Worm (Caenorhabditis elegans) whole organism, L4 larva: ENCODE measurements around the gene glrx-21.

Experiments
- F10B5.3 ChIP-seq: sonication (generic microtip); optimal IDR thresholded peaks from 2 replicates; lab custom pipeline; 2016; ENCODE audit warnings: mild to moderate bottlenecking, missing genetic modification characterization, missing compliant biosample characterization
- F37D6.2 ChIP-seq: sonication (generic microtip); optimal IDR thresholded peaks from 2 replicates; lab custom pipeline; 2016; ENCODE audit warnings: mild to moderate bottlenecking, missing genetic modification characterization, missing compliant biosample characterization
- F44E2.7 ChIP-seq: fragments of 200-800 bp; sonication (Bioruptor generic); IDR thresholded peaks from 2 replicates; pipeline ENCODE4 v2.1.2; 2022; ENCODE audit warnings: missing genetic modification characterization, missing compliant biosample characterization
- F49E8.2 ChIP-seq: sonication (generic microtip); optimal IDR thresholded peaks from 2 replicates; lab custom pipeline; 2016; ENCODE audit warnings: missing compliant biosample characterization, mild to moderate bottlenecking, missing genetic modification characterization, borderline replicate concordance
- R02D3.7 ChIP-seq: fragments of 150-350 bp; sonication (generic microtip); optimal IDR thresholded peaks from 3 replicates; lab custom pipeline; 2014; ENCODE audit warnings: missing biosample characterization, missing genetic modification characterization
- T20F7.1 ChIP-seq: fragments of 200-800 bp; sonication (Bioruptor generic); optimal IDR thresholded peaks from 2 replicates; lab custom pipeline; 2018; ENCODE audit warnings: mild to moderate bottlenecking, missing genetic modification characterization, missing compliant biosample characterization
- T26A8.4 ChIP-seq: fragments of 200-800 bp; sonication (Bioruptor generic); IDR thresholded peaks from 2 replicates; pipeline ENCODE4 v1.3.6; 2022; ENCODE audit warnings: missing genetic modification characterization, missing compliant biosample characterization
- Y5F2A.4 ChIP-seq: fragments of 200-800 bp; sonication (Bioruptor generic); optimal IDR thresholded peaks from 2 replicates; lab custom pipeline; 2018; ENCODE audit warnings: mild to moderate bottlenecking, missing genetic modification characterization, missing compliant biosample characterization
- ZK337.2 ChIP-seq: fragments of 200-800 bp; sonication (Bioruptor generic); IDR thresholded peaks from 2 replicates; pipeline ENCODE4 v1.3.6; 2022; ENCODE audit warnings: missing genetic modification reagents, missing genetic modification characterization, missing compliant biosample characterization
- aly-2 ChIP-seq: sonication (generic microtip); optimal IDR thresholded peaks from 2 replicates; lab custom pipeline; 2018; ENCODE audit warnings: missing biosample characterization, missing genetic modification characterization
- ama-1 ChIP-seq: fragments of 150-350 bp; optimal IDR thresholded peaks from 2 replicates; lab custom pipeline; 2014; ENCODE audit warnings: inconsistent platforms, mixed read lengths
- ceh-62 ChIP-seq: sonication (generic microtip); optimal IDR thresholded peaks from 2 replicates; lab custom pipeline; 2017; ENCODE audit warnings: missing biosample characterization, missing genetic modification characterization
- ces-1 ChIP-seq: fragments of 150-350 bp; sonication (generic microtip); optimal IDR thresholded peaks from 4 replicates; lab custom pipeline; 2014; ENCODE audit warnings: missing biosample characterization, missing genetic modification reagents, missing genetic modification characterization
- cey-2 ChIP-seq: sonication (generic microtip); optimal IDR thresholded peaks from 3 replicates; lab custom pipeline; 2017; ENCODE audit warnings: missing genetic modification characterization, mild to moderate bottlenecking, missing compliant biosample characterization, antibody characterized with exemption, borderline replicate concordance; ENCODE audit not compliant: insufficient read depth
- dmd-8 ChIP-seq: fragments of 200-800 bp; sonication (Bioruptor generic); IDR thresholded peaks from 2 replicates; pipeline ENCODE4 v1.3.6; 2022; ENCODE audit warnings: missing genetic modification characterization, missing compliant biosample characterization
- dmd-9 ChIP-seq: fragments of 200-800 bp; sonication (Bioruptor generic); IDR thresholded peaks from 2 replicates; pipeline ENCODE4 v1.3.6; 2022; ENCODE audit warnings: missing genetic modification reagents, missing genetic modification characterization, missing compliant biosample characterization
- duxl-1 ChIP-seq: sonication (generic microtip); optimal IDR thresholded peaks from 2 replicates; lab custom pipeline; 2016; ENCODE audit warnings: mild to moderate bottlenecking, missing genetic modification characterization, moderate library complexity, missing compliant biosample characterization; ENCODE audit not compliant: poor library complexity
- egl-27 ChIP-seq: sonication (generic microtip); optimal IDR thresholded peaks from 3 replicates; lab custom pipeline; 2017; ENCODE audit warnings: missing biosample characterization, missing genetic modification reagents, missing genetic modification characterization
- egl-43 ChIP-seq: fragments of 200-800 bp; sonication (Bioruptor generic); IDR thresholded peaks from 2 replicates; pipeline ENCODE4 v1.3.6; 2022; ENCODE audit warnings: missing genetic modification reagents, missing genetic modification characterization, missing compliant biosample characterization
- fkh-10 ChIP-seq: fragments of 150-350 bp; optimal IDR thresholded peaks from 2 replicates; lab custom pipeline; 2014; ENCODE audit warnings: missing biosample characterization, missing genetic modification reagents, missing genetic modification characterization
- fos-1 ChIP-seq: fragments of 150-350 bp; optimal IDR thresholded peaks from 2 replicates; lab custom pipeline; 2014; ENCODE audit warnings: missing biosample characterization, missing genetic modification characterization
- gei-8 ChIP-seq: fragments of 200-800 bp; sonication (Bioruptor generic); optimal IDR thresholded peaks from 2 replicates; lab custom pipeline; 2018; ENCODE audit warnings: mild to moderate bottlenecking, missing genetic modification characterization, missing compliant biosample characterization
- hif-1 ChIP-seq, 2 experiments: sonication (generic microtip); optimal IDR thresholded peaks; 2 replicates each; lab custom pipeline; 2016 to 2017; ENCODE audit warnings: missing compliant biosample characterization in 2 of 2, missing genetic modification characterization in 2 of 2, missing genetic modification reagents in 2 of 2, missing genotype in 2 of 2, mild to moderate bottlenecking in 1 of 2
- jun-1 ChIP-seq: fragments of 150-350 bp; optimal IDR thresholded peaks from 2 replicates; lab custom pipeline; 2014; ENCODE audit warnings: missing biosample characterization, missing genetic modification reagents, missing genetic modification characterization
- lim-7 ChIP-seq: fragments of 200-800 bp; sonication (Bioruptor generic); IDR thresholded peaks from 2 replicates; pipeline ENCODE4 v1.3.6; 2022; ENCODE audit warnings: missing genetic modification characterization, missing compliant biosample characterization
- lin-15B ChIP-seq: fragments of 150-350 bp; sonication (generic microtip); optimal IDR thresholded peaks from 3 replicates; lab custom pipeline; 2014; ENCODE audit warnings: missing biosample characterization, missing genetic modification characterization
- lin-29 ChIP-seq: fragments of 200-800 bp; sonication (Bioruptor generic); IDR thresholded peaks from 2 replicates; pipeline ENCODE4 v1.3.6; 2022; ENCODE audit warnings: missing genetic modification reagents, missing genetic modification characterization, missing compliant biosample characterization
- lin-38 ChIP-seq: fragments of 200-800 bp; sonication (Bioruptor generic); IDR thresholded peaks from 2 replicates; pipeline ENCODE4 v1.3.6; 2022; ENCODE audit warnings: missing genetic modification reagents, missing genetic modification characterization, missing compliant biosample characterization
- lir-3 ChIP-seq: sonication (generic microtip); optimal IDR thresholded peaks from 2 replicates; lab custom pipeline; 2016; ENCODE audit warnings: mild to moderate bottlenecking, missing genetic modification characterization, missing compliant biosample characterization
- madf-9 ChIP-seq: fragments of 200-800 bp; sonication (Bioruptor generic); conservative IDR thresholded peaks from 2 replicates; pipeline ENCODE4 v1.3.6; 2022; ENCODE audit warnings: missing genetic modification reagents, missing genetic modification characterization, missing compliant biosample characterization
- mes-2 ChIP-seq: sonication (generic microtip); optimal IDR thresholded peaks from 2 replicates; lab custom pipeline; 2016; ENCODE audit warnings: missing genotype, mild to moderate bottlenecking, missing genetic modification characterization, missing compliant biosample characterization; ENCODE audit not compliant: poor library complexity, severe bottlenecking
- mxl-3 ChIP-seq: fragments of 200-800 bp; sonication (Bioruptor generic); optimal IDR thresholded peaks from 2 replicates; lab custom pipeline; 2018; ENCODE audit warnings: mild to moderate bottlenecking, missing genetic modification characterization, missing compliant biosample characterization
- nhr-11 ChIP-seq: fragments of 150-350 bp; optimal IDR thresholded peaks from 2 replicates; lab custom pipeline; 2014; ENCODE audit warnings: missing biosample characterization, missing genetic modification characterization
- nhr-111 ChIP-seq: fragments of 200-800 bp; sonication (Bioruptor generic); optimal IDR thresholded peaks from 2 replicates; lab custom pipeline; 2018; ENCODE audit warnings: mild to moderate bottlenecking, missing genetic modification characterization, missing compliant biosample characterization
- nhr-28 ChIP-seq: fragments of 150-350 bp; optimal IDR thresholded peaks from 2 replicates; lab custom pipeline; 2014; ENCODE audit warnings: missing biosample characterization, missing genetic modification characterization
- nhr-48 ChIP-seq: sonication (generic microtip); optimal IDR thresholded peaks from 2 replicates; lab custom pipeline; 2016; ENCODE audit warnings: mild to moderate bottlenecking, missing genetic modification characterization, missing compliant biosample characterization
- nhr-76 ChIP-seq: fragments of 150-350 bp; optimal IDR thresholded peaks from 2 replicates; lab custom pipeline; 2014; ENCODE audit warnings: missing biosample characterization, missing genetic modification characterization
- pha-4 ChIP-seq, 2 experiments: fragments of 150-350 bp in 1 of 2; fragments of 200-800 bp in 1 of 2; sonication (Bioruptor generic) in 1 of 2; IDR thresholded peaks in 1 of 2; optimal IDR thresholded peaks in 1 of 2; 2 replicates each; pipeline versions ENCODE4 v1.3.6 to Lab custom; 2014 to 2022; ENCODE audit warnings: missing genetic modification characterization in 2 of 2, missing genetic modification reagents in 2 of 2, missing biosample characterization in 1 of 2, missing compliant biosample characterization in 1 of 2
- php-3 ChIP-seq: fragments of 200-800 bp; sonication (Bioruptor generic); IDR thresholded peaks from 2 replicates; pipeline ENCODE4 v1.3.6; 2022; ENCODE audit warnings: missing genetic modification reagents, missing genetic modification characterization, missing compliant biosample characterization
- pqm-1 ChIP-seq: sonication (generic microtip); optimal IDR thresholded peaks from 2 replicates; lab custom pipeline; 2017; ENCODE audit warnings: missing biosample characterization, missing genetic modification characterization
- set-16 ChIP-seq: fragments of 200-800 bp; sonication (Bioruptor generic); IDR thresholded peaks from 2 replicates; pipeline ENCODE4 v1.3.6; 2022; ENCODE audit warnings: missing genetic modification reagents, missing genetic modification characterization, missing compliant biosample characterization
- snpc-1.2 ChIP-seq: fragments of 200-800 bp; sonication (Bioruptor generic); IDR thresholded peaks from 2 replicates; pipeline ENCODE4 v1.3.6; 2022; ENCODE audit warnings: missing genetic modification reagents, missing genetic modification characterization, missing compliant biosample characterization
- spr-3 ChIP-seq: fragments of 200-800 bp; sonication (Bioruptor generic); optimal IDR thresholded peaks from 2 replicates; lab custom pipeline; 2018; ENCODE audit warnings: mild to moderate bottlenecking, missing genetic modification characterization, missing compliant biosample characterization
- tag-97 ChIP-seq: fragments of 200-800 bp; sonication (Bioruptor generic); IDR thresholded peaks from 2 replicates; pipeline ENCODE4 v1.3.6; 2022; ENCODE audit warnings: missing genetic modification characterization, missing compliant biosample characterization
- unc-130 ChIP-seq: sonication (generic microtip); optimal IDR thresholded peaks from 2 replicates; lab custom pipeline; 2016; ENCODE audit warnings: missing genetic modification reagents, missing genetic modification characterization, missing compliant biosample characterization
- zip-11 ChIP-seq: fragments of 200-800 bp; sonication (Bioruptor generic); IDR thresholded peaks from 2 replicates; pipeline ENCODE4 v1.3.6; 2022; ENCODE audit warnings: missing genetic modification characterization, missing compliant biosample characterization
- zip-2 ChIP-seq: fragments of 150-350 bp; optimal IDR thresholded peaks from 2 replicates; lab custom pipeline; 2014; ENCODE audit warnings: missing biosample characterization, missing genetic modification characterization
- ztf-11 ChIP-seq: fragments of 150-350 bp; optimal IDR thresholded peaks from 2 replicates; lab custom pipeline; 2014; ENCODE audit warnings: missing biosample characterization, missing genetic modification characterization

The glrx-21 gene

ce11 chrIII:5361909-5362308 is 16.0 kb upstream of the glrx-21 start, which contains the start of gene Y32H12A.1:
Gene Y32H12A.1, plus strand, starts transcription at chrIII:5362209.
- no peak for TF ChIP-seq hif-1 (tag; optimal IDR thresholded peaks at IDR 0.05; lab: Kevin White, UChicago)
- no peak for TF ChIP-seq ama-1
- no peak for TF ChIP-seq zip-2
- no peak for TF ChIP-seq F37D6.2 (tag; lab: Kevin White, UChicago)
- no peak for TF ChIP-seq snpc-1.2 (GFP tag; lab: Robert Waterston, UW)
- no peak for TF ChIP-seq php-3 (GFP tag; lab: Robert Waterston, UW)
- no peak for TF ChIP-seq duxl-1 (tag; lab: Kevin White, UChicago)
- no peak for TF ChIP-seq pha-4 (GFP tag; IDR thresholded peaks at IDR 0.05; lab: Robert Waterston, UW)
- TF ChIP-seq pha-4 (tag; optimal IDR thresholded peaks at IDR 0.05; lab: Kevin White, UChicago), result no peak
- TF ChIP-seq F49E8.2 (tag; lab: Kevin White, UChicago), result no peak
- no peak for TF ChIP-seq lin-29 (GFP tag; lab: Robert Waterston, UW)
- no peak for TF ChIP-seq unc-130 (GFP tag; lab: Kevin White, UChicago)
- no peak for TF ChIP-seq dmd-9 (GFP tag; lab: Robert Waterston, UW)

- TF ChIP-seq set-16 (GFP tag; lab: Robert Waterston, UW) (no peak), T26A8.4 (GFP tag; lab: Robert Waterston, UW) (no peak), duxl-1 (tag; lab: Kevin White, UChicago) (peak; percentile 65), madf-9 (GFP tag; lab: Robert Waterston, UW) (peak; percentile 80), nhr-11 (tag; lab: Kevin White, UChicago) (peak; percentile 36), F37D6.2 (tag; lab: Kevin White, UChicago) (peak; percentile 35), T20F7.1 (GFP tag; lab: Kevin White, UChicago) (peak; percentile 33), lim-7 (GFP tag; lab: Robert Waterston, UW) (no peak), Y5F2A.4 (GFP tag; lab: Kevin White, UChicago) (no peak), dmd-8 (GFP tag; lab: Robert Waterston, UW) (no peak), snpc-1.2 (GFP tag; lab: Robert Waterston, UW) (no peak), fos-1 (tag; lab: Kevin White, UChicago) (no peak), ceh-62 (tag; lab: Kevin White, UChicago) (no peak), nhr-48 (tag; lab: Kevin White, UChicago) (no peak), R02D3.7 (tag; lab: Kevin White, UChicago) (no peak), pha-4 (GFP tag; IDR thresholded peaks at IDR 0.05; lab: Robert Waterston, UW) (no peak), pha-4 (tag; optimal IDR thresholded peaks at IDR 0.05; lab: Kevin White, UChicago) (no peak), php-3 (GFP tag; lab: Robert Waterston, UW) (peak; percentile 48; the same call in 1 of the 2 replicates), egl-27 (tag; lab: Kevin White, UChicago) (no peak), unc-130 (GFP tag; lab: Kevin White, UChicago) (peak; percentile 94), spr-3 (GFP tag; lab: Kevin White, UChicago) (peak; percentile 28), gei-8 (GFP tag; lab: Kevin White, UChicago) (no peak), ces-1 (GFP tag; lab: Kevin White, UChicago) (no peak), mes-2 (tag; lab: Kevin White, UChicago) (peak; percentile 100), ztf-11 (tag; lab: Kevin White, UChicago) (no peak), nhr-111 (GFP tag; lab: Kevin White, UChicago) (no peak), ZK337.2 (peak; percentile 92), tag-97 (GFP tag; lab: Robert Waterston, UW) (peak; percentile 77; the same call in 1 of the 2 replicates), mxl-3 (GFP tag; lab: Kevin White, UChicago) (no peak), F44E2.7 (GFP tag; lab: Robert Waterston, UW) (no peak), jun-1 (no peak), nhr-28 (tag; lab: Kevin White, UChicago) (peak; percentile 34), pqm-1 (tag; lab: Kevin White, UChicago) (no peak), F10B5.3 (tag; lab: Kevin White, UChicago) (no peak), lin-38 (no peak), cey-2 (tag; lab: Kevin White, UChicago) (no peak), nhr-76 (tag; lab: Kevin White, UChicago) (no peak), F49E8.2 (tag; lab: Kevin White, UChicago) (no peak), zip-11 (GFP tag; lab: Robert Waterston, UW) (no peak), lir-3 (tag; lab: Kevin White, UChicago) (no peak), egl-43 (no peak), aly-2 (tag; lab: Kevin White, UChicago) (no peak), lin-15B (no peak), fkh-10 (GFP tag; lab: Kevin White, UChicago) (no peak)
Measured at ce11 chrIII:5349250-5349649, 3.3 kb upstream of the glrx-21 start, which contains the start of gene thoc-5. Gene thoc-5, minus strand, starts transcription at chrIII:5349401.
